Fruit fly (Drosophila melanogaster) whole organism, pupa: ENCODE results near the gene CG2017.

Source experiments
- CG13204 ChIP-seq: fragments of 200-800 bp; sonication (Bioruptor generic); optimal IDR thresholded peaks from 2 replicates; lab custom pipeline; 2018; ENCODE audit warnings: missing biosample characterization, mild to moderate bottlenecking, missing genetic modification characterization, moderate library complexity
- CG14655 ChIP-seq: fragments of 200-800 bp; sonication (Bioruptor generic); optimal IDR thresholded peaks from 3 replicates; lab custom pipeline; 2017; ENCODE audit warnings: mild to moderate bottlenecking, missing biosample characterization, missing genetic modification reagents, missing genetic modification characterization
- CG8159 ChIP-seq: fragments of 200-800 bp; sonication (Bioruptor generic); optimal IDR thresholded peaks from 3 replicates; lab custom pipeline; 2018; ENCODE audit warnings: missing biosample characterization, mild to moderate bottlenecking, missing genetic modification characterization, moderate library complexity
- Ets98B ChIP-seq: fragments of 200-800 bp; sonication (Bioruptor generic); IDR thresholded peaks from 2 replicates; pipeline ENCODE4 v1.3.6; 2022; ENCODE audit warnings: missing biosample characterization, missing genetic modification characterization

dm6 chr3R:5846570-5847270 lies 15.5 kb downstream of the CG2017 start, which contains the start of gene CG14676:
- no peak for TF ChIP-seq CG14655 (GFP tag; lab: Kevin White, UChicago)
- TF ChIP-seq CG13204, result no peak
- TF ChIP-seq CG8159 (tag; lab: Kevin White, UChicago), result no peak
- no peak for TF ChIP-seq Ets98B (GFP tag; lab: Robert Waterston, UW)
